Worm (Caenorhabditis elegans) whole organism, L3 larva: Measurements from ENCODE around the gene cyh-1.
"Not testable (repeated sequence)": the region's sequence is repeated elsewhere in the genome, so short reads cannot be mapped to it uniquely, and the experiment has no call there.

Source experiments
- R02D3.7 ChIP-seq: fragments of 150-350 bp; optimal IDR thresholded peaks from 2 replicates; lab custom pipeline; 2014; ENCODE audit warnings: missing biosample characterization, missing genetic modification characterization
- ZK546.5 ChIP-seq: sonication (generic microtip); optimal IDR thresholded peaks from 2 replicates; lab custom pipeline; 2017; ENCODE audit warnings: missing biosample characterization, missing genetic modification characterization
- aly-2 ChIP-seq: fragments of 150-350 bp; optimal IDR thresholded peaks from 2 replicates; lab custom pipeline; 2014; ENCODE audit warnings: missing biosample characterization, missing genetic modification characterization
- ama-1 ChIP-seq: fragments of 150-350 bp; optimal IDR thresholded peaks from 2 replicates; lab custom pipeline; 2018
- ceh-28 ChIP-seq: fragments of 150-350 bp; optimal IDR thresholded peaks from 2 replicates; lab custom pipeline; 2014; ENCODE audit warnings: missing biosample characterization, missing genetic modification reagents, missing genetic modification characterization
- ceh-82 ChIP-seq: fragments of 150-350 bp; optimal IDR thresholded peaks from 2 replicates; lab custom pipeline; 2014; ENCODE audit warnings: missing biosample characterization, missing genetic modification characterization
- ceh-9 ChIP-seq: sonication (generic microtip); optimal IDR thresholded peaks from 2 replicates; lab custom pipeline; 2018; ENCODE audit warnings: missing biosample characterization, missing genetic modification characterization
- daf-12 ChIP-seq: fragments of 150-350 bp; optimal IDR thresholded peaks from 2 replicates; lab custom pipeline; 2014; ENCODE audit warnings: missing biosample characterization, missing genetic modification reagents, missing genetic modification characterization
- elt-1 ChIP-seq: fragments of 150-350 bp; optimal IDR thresholded peaks from 2 replicates; lab custom pipeline; 2014; ENCODE audit warnings: missing biosample characterization, missing genetic modification characterization
- elt-2 ChIP-seq: sonication (generic microtip); optimal IDR thresholded peaks from 2 replicates; lab custom pipeline; 2016; ENCODE audit warnings: missing genetic modification reagents, mild to moderate bottlenecking, missing genetic modification characterization, missing compliant biosample characterization
- elt-3 ChIP-seq, 3 experiments: fragments of 150-350 bp in 1 of 3; sonication (generic microtip) in 2 of 3; optimal IDR thresholded peaks; 2 replicates in 2 of 3; 4 replicates in 1 of 3; lab custom pipeline; 2014 to 2017; ENCODE audit warnings: missing biosample characterization in 3 of 3, missing genetic modification characterization in 3 of 3
- eor-1 ChIP-seq, 2 experiments: fragments of 150-350 bp; optimal IDR thresholded peaks; 2 replicates each; lab custom pipeline; 2014 to 2018; ENCODE audit warnings: missing biosample characterization in 2 of 2, missing genetic modification characterization in 2 of 2
- fkh-2 ChIP-seq: fragments of 150-350 bp; optimal IDR thresholded peaks from 2 replicates; lab custom pipeline; 2014; ENCODE audit warnings: missing biosample characterization, missing genetic modification reagents, missing genetic modification characterization
- fos-1 ChIP-seq: fragments of 150-350 bp; optimal IDR thresholded peaks from 2 replicates; lab custom pipeline; 2014; ENCODE audit warnings: missing biosample characterization, missing genetic modification characterization
- hmg-11 ChIP-seq: sonication (generic microtip); optimal IDR thresholded peaks from 2 replicates; lab custom pipeline; 2016; ENCODE audit warnings: missing genetic modification characterization, missing compliant biosample characterization
- jun-1 ChIP-seq: fragments of 150-350 bp; optimal IDR thresholded peaks from 2 replicates; lab custom pipeline; 2014; ENCODE audit warnings: missing biosample characterization, missing genetic modification reagents, missing genetic modification characterization
- lin-15B ChIP-seq: fragments of 150-350 bp; optimal IDR thresholded peaks from 2 replicates; lab custom pipeline; 2014; ENCODE audit warnings: missing biosample characterization, missing genetic modification characterization
- lin-39 ChIP-seq: fragments of 150-350 bp; optimal IDR thresholded peaks from 2 replicates; lab custom pipeline; 2018; ENCODE audit warnings: missing biosample characterization, missing genetic modification reagents, missing genetic modification characterization
- lsy-12 ChIP-seq: sonication (generic microtip); optimal IDR thresholded peaks from 2 replicates; lab custom pipeline; 2016; ENCODE audit warnings: mild to moderate bottlenecking, missing genetic modification characterization, missing compliant biosample characterization
- nfya-1 ChIP-seq: sonication (generic microtip); optimal IDR thresholded peaks from 2 replicates; lab custom pipeline; 2017; ENCODE audit warnings: missing genetic modification characterization, mild to moderate bottlenecking, missing compliant biosample characterization, antibody characterized with exemption, moderate library complexity; ENCODE audit not compliant: insufficient read depth
- nhr-11 ChIP-seq: fragments of 150-350 bp; optimal IDR thresholded peaks from 2 replicates; lab custom pipeline; 2014; ENCODE audit warnings: missing biosample characterization, missing genetic modification characterization
- nhr-12 ChIP-seq: fragments of 150-350 bp; optimal IDR thresholded peaks from 2 replicates; lab custom pipeline; 2014; ENCODE audit warnings: missing biosample characterization, missing genetic modification characterization
- nhr-237 ChIP-seq: fragments of 150-350 bp; optimal IDR thresholded peaks from 2 replicates; lab custom pipeline; 2014; ENCODE audit warnings: missing biosample characterization, missing genetic modification characterization
- nhr-28 ChIP-seq: fragments of 150-350 bp; optimal IDR thresholded peaks from 2 replicates; lab custom pipeline; 2014; ENCODE audit warnings: missing biosample characterization, missing genetic modification characterization
- nhr-43 ChIP-seq: sonication (generic microtip); optimal IDR thresholded peaks from 2 replicates; lab custom pipeline; 2016; ENCODE audit warnings: mild to moderate bottlenecking, missing genetic modification characterization, missing compliant biosample characterization; ENCODE audit not compliant: poor library complexity, severe bottlenecking
- nhr-76 ChIP-seq: fragments of 150-350 bp; sonication (generic microtip); optimal IDR thresholded peaks from 5 replicates; lab custom pipeline; 2014; ENCODE audit warnings: missing biosample characterization, missing genetic modification characterization
- nhr-77 ChIP-seq: fragments of 150-350 bp; optimal IDR thresholded peaks from 2 replicates; lab custom pipeline; 2014; ENCODE audit warnings: missing biosample characterization, missing genetic modification characterization
- sea-2 ChIP-seq: fragments of 150-350 bp; sonication (generic microtip); optimal IDR thresholded peaks from 4 replicates; lab custom pipeline; 2014; ENCODE audit warnings: missing biosample characterization, missing genetic modification reagents, missing genetic modification characterization
- skn-1 ChIP-seq: fragments of 150-350 bp; optimal IDR thresholded peaks from 2 replicates; lab custom pipeline; 2014; ENCODE audit warnings: missing biosample characterization, missing genetic modification characterization
- tbx-2 ChIP-seq: sonication (generic microtip); optimal IDR thresholded peaks from 2 replicates; lab custom pipeline; 2016; ENCODE audit warnings: mild to moderate bottlenecking, missing genetic modification characterization, missing compliant biosample characterization
- unc-39 ChIP-seq: sonication (generic microtip); optimal IDR thresholded peaks from 4 replicates; lab custom pipeline; 2017; ENCODE audit warnings: missing biosample characterization, missing genetic modification characterization
- unc-62 ChIP-seq: fragments of 150-350 bp; sonication (generic microtip); optimal IDR thresholded peaks from 4 replicates; lab custom pipeline; 2014; ENCODE audit warnings: missing biosample characterization, missing genetic modification reagents, missing genetic modification characterization
- zag-1 ChIP-seq: fragments of 150-350 bp; optimal IDR thresholded peaks from 2 replicates; lab custom pipeline; 2014; ENCODE audit warnings: missing biosample characterization, missing genetic modification characterization
- ztf-11 ChIP-seq: fragments of 150-350 bp; optimal IDR thresholded peaks from 2 replicates; lab custom pipeline; 2014; ENCODE audit warnings: missing biosample characterization, missing genetic modification characterization
- ztf-4 ChIP-seq: fragments of 150-350 bp; optimal IDR thresholded peaks from 2 replicates; lab custom pipeline; 2014; ENCODE audit warnings: missing biosample characterization, missing genetic modification characterization

The cyh-1 gene

DNA sequence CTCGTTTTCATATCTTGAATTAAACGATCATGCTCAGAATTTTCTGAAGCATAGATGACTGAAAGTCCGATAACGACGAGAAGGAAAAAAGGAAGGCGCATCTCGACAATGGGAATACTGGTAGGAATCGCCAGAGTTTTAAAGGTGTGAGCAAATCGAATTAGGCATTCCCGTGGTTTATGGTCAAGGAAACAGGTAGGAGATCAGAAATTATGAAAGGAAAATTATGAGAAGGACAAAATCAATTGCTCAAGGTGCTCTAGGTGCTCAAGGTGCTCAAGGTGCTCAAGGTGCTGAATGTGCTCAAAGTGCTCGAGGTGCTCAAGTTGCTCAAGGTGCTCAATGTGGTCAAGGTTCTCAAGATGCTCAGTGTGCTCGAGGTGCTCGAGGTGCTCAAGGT, 40.2 kb upstream of the cyh-1 start, which contains the start of gene C16C8.10:
Gene C16C8.10 (minus strand): TSS at position 101 of the 400 bp plus-strand sequence.
- not testable (repeated sequence) for TF ChIP-seq lin-39 (tag; lab: Kevin White, UChicago); eor-1 (tag; optimal IDR thresholded peaks at IDR 0.05; lab: Kevin White, UChicago); nhr-28 (tag; lab: Kevin White, UChicago)

ce11 chrII:3470549-3470948, 34.3 kb upstream of the cyh-1 start, which contains the start of gene Y49F6B.20:
TSS of gene Y49F6B.20 (minus strand) at chrII:3470649.
- TF ChIP-seq ZK546.5 (tag; lab: Kevin White, UChicago) (no peak), aly-2 (no peak), elt-3 (tag; optimal IDR thresholded peaks at IDR 0.05; lab: Kevin White, UChicago) (no peak), ceh-28 (tag; lab: Kevin White, UChicago) (no peak), tbx-2 (tag; lab: Kevin White, UChicago) (no peak), nhr-28 (tag; lab: Kevin White, UChicago) (no peak), elt-2 (tag; lab: Kevin White, UChicago) (no peak), lsy-12 (tag; lab: Kevin White, UChicago) (no peak), lin-15B (tag; lab: Kevin White, UChicago) (no peak), ama-1 (no peak), nhr-77 (tag; lab: Kevin White, UChicago) (no peak), unc-62 (GFP tag; lab: Kevin White, UChicago) (no peak), sea-2 (no peak), fos-1 (tag; lab: Kevin White, UChicago) (no peak)

- TF ChIP-seq daf-12 (no peak), sea-2 (no peak), ZK546.5 (tag; lab: Kevin White, UChicago) (no peak), aly-2 (no peak), zag-1 (no peak), hmg-11 (tag; lab: Kevin White, UChicago) (no peak), nhr-11 (no peak)
These were observed 33.2 kb upstream of the cyh-1 start, which contains the start of gene Y49F6B.13 for ce11 chrII:3471603-3472002. TSS of gene Y49F6B.13 (minus strand) at chrII:3471703.

- TF ChIP-seq daf-12 (no peak), tbx-2 (tag; lab: Kevin White, UChicago) (no peak), ceh-82 (tag; lab: Kevin White, UChicago) (no peak), lsy-12 (tag; lab: Kevin White, UChicago) (no peak)
These were observed 32.5 kb upstream of the cyh-1 start, which contains the start of gene Y49F6B.12 for ce11 chrII:3472316-3472715. TSS of gene Y49F6B.12 (minus strand) at chrII:3472416.

DNA sequence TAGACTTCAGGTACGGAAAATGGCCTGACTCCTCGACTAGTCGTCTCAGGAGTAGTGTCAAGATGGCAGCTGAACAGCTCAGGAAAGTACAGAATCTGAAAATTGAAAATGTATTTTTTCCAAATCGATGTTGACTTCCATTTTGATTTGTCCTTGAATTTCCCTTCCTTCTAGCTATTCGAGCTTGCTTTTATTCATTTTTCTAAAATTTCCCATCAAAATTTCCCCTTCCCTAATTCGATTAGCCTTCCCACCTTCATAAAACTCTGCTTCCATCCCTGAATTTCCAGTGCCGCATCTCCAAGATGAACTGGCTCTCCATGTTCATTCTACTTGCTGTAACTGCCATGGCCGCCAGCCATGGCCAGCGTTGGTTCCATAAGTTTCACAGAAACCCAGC, 32.0 kb upstream of the cyh-1 start, which contains the start of gene Y49F6B.6:
Gene Y49F6B.6 (plus strand): TSS at position 301 of the 400 bp plus-strand sequence.
- no peak for TF ChIP-seq nhr-43
- TF ChIP-seq hmg-11 (tag; lab: Kevin White, UChicago) = no peak
- no peak for TF ChIP-seq lin-39 (tag; lab: Kevin White, UChicago)
- no peak for TF ChIP-seq ztf-11 (tag; lab: Kevin White, UChicago)
- TF ChIP-seq elt-1 (tag; lab: Kevin White, UChicago) = no peak
- TF ChIP-seq elt-2 (tag; lab: Kevin White, UChicago) = no peak
- no peak for TF ChIP-seq ztf-4 (tag; lab: Kevin White, UChicago)
- TF ChIP-seq ceh-9 (tag; lab: Kevin White, UChicago) = no peak
- TF ChIP-seq skn-1 (tag; lab: Kevin White, UChicago) = no peak
- TF ChIP-seq nhr-76 (tag; lab: Kevin White, UChicago) = no peak
- no peak for TF ChIP-seq ZK546.5 (tag; lab: Kevin White, UChicago)
- no peak for TF ChIP-seq nfya-1
- TF ChIP-seq eor-1 (tag; optimal IDR thresholded peaks at IDR 0.05; lab: Kevin White, UChicago) = no peak
- TF ChIP-seq unc-39 (tag; lab: Kevin White, UChicago) = no peak

ce11 chrII:3473744-3474143, 31.1 kb upstream of the cyh-1 start, which contains the start of gene sdz-32:
TSS of gene sdz-32 (plus strand) at chrII:3474044.
- no peak for TF ChIP-seq nhr-12 (tag; lab: Kevin White, UChicago)
- no peak for TF ChIP-seq R02D3.7 (tag; lab: Kevin White, UChicago)
- TF ChIP-seq nhr-237 = no peak
- no peak for TF ChIP-seq unc-62 (GFP tag; lab: Kevin White, UChicago)
- no peak for TF ChIP-seq fkh-2 (tag; lab: Kevin White, UChicago)
- no peak for TF ChIP-seq jun-1 (tag; lab: Kevin White, UChicago)
- TF ChIP-seq hmg-11 (tag; lab: Kevin White, UChicago) = no peak
- no peak for TF ChIP-seq lsy-12 (tag; lab: Kevin White, UChicago)
